Fruit fly (Drosophila melanogaster): ENCODE data around the gene CG18493.
A peak's percentile ranks its signal among the peaks of the same experiment; 100 is the strongest.

DNA sequence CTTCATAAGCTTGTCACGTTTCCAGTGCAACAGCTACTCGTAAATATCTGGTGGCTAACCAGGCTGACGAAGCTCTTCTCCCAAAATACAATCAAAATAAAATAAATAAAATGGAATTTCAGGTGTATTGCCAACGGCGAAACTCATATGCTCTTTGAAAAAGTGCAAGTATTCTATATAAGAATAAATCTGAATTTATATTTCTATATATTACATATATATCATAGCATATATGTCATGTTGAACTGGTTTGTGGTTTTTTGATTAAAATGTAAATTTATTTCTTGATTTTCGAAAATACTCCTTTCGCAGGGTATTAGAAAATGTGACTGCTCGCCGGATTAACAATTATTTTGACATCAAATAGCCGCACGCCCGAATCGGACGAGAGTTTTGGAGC lies 42.4 kb upstream of the CG18493 start:
- TF ChIP-seq CG3032 (tag; optimal IDR thresholded peaks at IDR 0.05) (no peak), CG1621 (tag; optimal IDR thresholded peaks at IDR 0.05) (no peak), Gug (GFP tag; IDR thresholded peaks at IDR 0.05) (no peak), lz (GFP tag; optimal IDR thresholded peaks at IDR 0.05) (no peak), CG16779 (tag; optimal IDR thresholded peaks at IDR 0.05) (no peak), Smox (GFP tag; optimal IDR thresholded peaks at IDR 0.05) (no peak), CG10631 (GFP tag; optimal IDR thresholded peaks at IDR 0.05) (peak; percentile 17), achi (GFP tag; optimal IDR thresholded peaks at IDR 0.05) (no peak), esn (GFP tag; optimal IDR thresholded peaks at IDR 0.05) (peak; percentile 37), Ets21C (GFP tag; optimal IDR thresholded peaks at IDR 0.05) (no peak), Blimp-1 (GFP tag; optimal IDR thresholded peaks at IDR 0.05) (no peak), cyc (GFP tag; optimal IDR thresholded peaks at IDR 0.05) (no peak), CG6854 (GFP tag; optimal IDR thresholded peaks at IDR 0.05) (no peak), fkh (GFP tag; optimal IDR thresholded peaks at IDR 0.05) (no peak)
